Worm (Caenorhabditis elegans): Measurements from ENCODE around the gene srbc-54.

DNA sequence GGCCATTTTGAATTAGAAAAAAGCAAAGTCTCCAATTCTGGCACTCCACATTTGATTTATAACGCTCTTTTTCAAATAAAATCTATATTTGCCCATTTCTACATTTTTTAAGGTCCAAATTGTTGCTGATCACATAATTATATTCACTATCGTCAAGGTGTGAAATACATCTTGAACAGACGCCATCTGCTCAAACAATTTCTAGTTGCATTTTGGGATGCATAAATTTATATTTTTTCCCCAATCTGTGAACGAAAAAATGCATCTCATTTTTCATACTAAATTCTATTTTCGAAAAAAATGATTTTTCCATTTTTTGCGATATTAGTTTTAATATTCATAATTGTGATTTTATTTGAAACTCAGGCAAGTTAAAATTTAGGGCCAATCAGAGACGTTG, 40.3 kb downstream of the srbc-54 start, which contains the start of gene T26E4.7:
- no peak for TF ChIP-seq R02D3.7 (tag; optimal IDR thresholded peaks at IDR 0.05)
- no peak for TF ChIP-seq eor-1 (tag; optimal IDR thresholded peaks at IDR 0.05)
- no peak for TF ChIP-seq skn-1 (tag; optimal IDR thresholded peaks at IDR 0.05)
- no peak for TF ChIP-seq unc-62 (GFP tag; optimal IDR thresholded peaks at IDR 0.05)
- TF ChIP-seq snpc-4 (tag; optimal IDR thresholded peaks at IDR 0.05) = no peak
- TF ChIP-seq nhr-76 (tag; optimal IDR thresholded peaks at IDR 0.05) = no peak
- TF ChIP-seq elt-1 (tag; optimal IDR thresholded peaks at IDR 0.05) = no peak
- TF ChIP-seq aly-2 (tag; optimal IDR thresholded peaks at IDR 0.05) = no peak
- no peak for TF ChIP-seq fkh-10 (GFP tag; optimal IDR thresholded peaks at IDR 0.05)
- no peak for TF ChIP-seq ceh-82 (tag; optimal IDR thresholded peaks at IDR 0.05)

Measured in whole organism, L3 larva.